Fruit fly (Drosophila melanogaster): ENCODE measurements around the gene ifc.

ifc gene

dm6 chr2L:5982334-5982987, 3.7 kb upstream of the ifc start (continued):
- TF ChIP-seq inv (GFP tag; IDR thresholded peaks at IDR 0.05; ENCODE audit: partially characterized antibody) (no peak), dysf (GFP tag; IDR thresholded peaks at IDR 0.05) (no peak), CG31441 (GFP tag; IDR thresholded peaks at IDR 0.05) (no peak), tgo (GFP tag; IDR thresholded peaks at IDR 0.05) (no peak), CG17829 (tag; optimal IDR thresholded peaks at IDR 0.05) (peak; percentile 52), Spps (tag; optimal IDR thresholded peaks at IDR 0.05) (no peak), CG14710 (tag; optimal IDR thresholded peaks at IDR 0.05) (peak; percentile 43), klu (GFP tag; IDR thresholded peaks at IDR 0.05) (no peak), Hey (tag; optimal IDR thresholded peaks at IDR 0.05) (peak; percentile 15), slp2 (GFP tag; optimal IDR thresholded peaks at IDR 0.05) (no peak), CG17359 (tag; optimal IDR thresholded peaks at IDR 0.05) (peak; percentile 9), amos (GFP tag; IDR thresholded peaks at IDR 0.05; ENCODE audit: partially characterized antibody) (no peak), D19A (tag; optimal IDR thresholded peaks at IDR 0.05) (no peak), CG30020 (tag; optimal IDR thresholded peaks at IDR 0.05) (no peak), Eip74EF (GFP tag; optimal IDR thresholded peaks at IDR 0.05) (peak in 1 of 2 experiments; percentile 41), Hr39 (optimal IDR thresholded peaks at IDR 0.05) (no peak), chif (GFP tag; optimal IDR thresholded peaks at IDR 0.05) (peak in 1 of 2 experiments; percentile 14), mirr (GFP tag; optimal IDR thresholded peaks at IDR 0.05) (peak; percentile 72), CG4730 (GFP tag; IDR thresholded peaks at IDR 0.05) (no peak), Scr (GFP tag; IDR thresholded peaks at IDR 0.05; ENCODE audit: partially characterized antibody) (no peak), CG5245 (GFP tag; optimal IDR thresholded peaks at IDR 0.05) (no peak), croc (GFP tag; conservative IDR thresholded peaks at IDR 0.05) (no peak), lilli (GFP tag; optimal IDR thresholded peaks at IDR 0.05) (peak; percentile 57), CG34376 (GFP tag; optimal IDR thresholded peaks at IDR 0.05) (peak; percentile 45), CG13424 (tag; optimal IDR thresholded peaks at IDR 0.05) (peak; percentile 31), CG10209 (GFP tag; optimal IDR thresholded peaks at IDR 0.05) (peak; percentile 18), CG2712 (tag; optimal IDR thresholded peaks at IDR 0.05) (peak; percentile 42), CG4820 (GFP tag; optimal IDR thresholded peaks at IDR 0.05) (no peak), sug (tag; optimal IDR thresholded peaks at IDR 0.05) (peak; percentile 75), CG8359 (GFP tag; optimal IDR thresholded peaks at IDR 0.05; ENCODE audit: borderline replicate concordance) (no peak), Sox100B (GFP tag; optimal IDR thresholded peaks at IDR 0.05) (peak; percentile 7), CG7556 (GFP tag; optimal IDR thresholded peaks at IDR 0.05) (peak; percentile 12), Hand (GFP tag; optimal IDR thresholded peaks at IDR 0.05) (peak; percentile 16), CG14050 (GFP tag; IDR thresholded peaks at IDR 0.05) (no peak), CG5953 (GFP tag; IDR thresholded peaks at IDR 0.05) (no peak), CG13624 (GFP tag; optimal IDR thresholded peaks at IDR 0.05) (peak; percentile 53), CG8290 (GFP tag; optimal IDR thresholded peaks at IDR 0.05) (peak; percentile 72), CG8290 (tag; optimal IDR thresholded peaks at IDR 0.05) (peak; percentile 84 to 95), CG7745 (tag; optimal IDR thresholded peaks at IDR 0.05) (no peak), wdn (GFP tag; IDR thresholded peaks at IDR 0.05) (no peak), CG17186 (GFP tag; optimal IDR thresholded peaks at IDR 0.05) (peak; percentile 16), CG2129 (GFP tag; IDR thresholded peaks at IDR 0.05; ENCODE audit: partially characterized antibody) (no peak), CG1832 (GFP tag; optimal IDR thresholded peaks at IDR 0.05) (peak; percentile 96), Trl (optimal IDR thresholded peaks at IDR 0.05) (no peak), Trl (GFP tag; optimal IDR thresholded peaks at IDR 0.05) (peak; percentile 36), trh (GFP tag; optimal IDR thresholded peaks at IDR 0.05) (no peak), kni (GFP tag; optimal IDR thresholded peaks at IDR 0.05) (peak; percentile 26), fd102C (GFP tag; optimal IDR thresholded peaks at IDR 0.05) (no peak), CG32767 (GFP tag; IDR thresholded peaks at IDR 0.05) (no peak), peb (GFP tag; IDR thresholded peaks at IDR 0.05) (no peak)

Data from whole organism, embryonic.